Fruit fly (Drosophila melanogaster): ENCODE results near the gene Eip75B.

Eip75B gene

DNA sequence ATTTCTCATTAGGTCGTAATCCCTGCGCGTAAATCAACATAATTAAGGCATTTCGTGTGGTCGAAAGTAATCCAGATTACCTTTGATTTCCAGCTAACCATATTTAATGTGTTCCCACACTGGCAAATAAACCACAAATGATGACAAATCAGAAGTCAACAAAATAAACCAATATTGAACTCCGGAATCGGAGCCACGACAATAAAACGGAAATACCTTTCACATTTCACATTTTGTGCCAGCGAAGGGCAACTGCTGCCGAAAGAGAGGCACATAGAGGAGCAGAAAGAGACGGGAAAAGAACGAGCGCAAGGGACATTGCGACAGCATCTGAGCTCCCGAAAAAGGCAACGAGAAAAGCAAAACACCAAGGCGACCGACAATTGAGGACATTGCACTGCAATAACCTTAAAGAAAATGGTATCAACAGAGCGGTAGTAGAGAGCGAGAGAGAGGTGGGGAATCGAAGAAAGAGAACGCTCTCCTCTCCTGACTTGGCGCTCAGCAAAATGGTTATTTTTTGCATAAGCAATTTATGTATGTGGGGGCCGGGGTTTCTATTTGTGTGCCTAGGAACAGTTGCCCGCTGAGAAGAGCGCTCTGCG, 89.0 kb downstream of the Eip75B start:
- TF ChIP-seq Hr96 (GFP tag; optimal IDR thresholded peaks at IDR 0.05) (no peak), tj (GFP tag; optimal IDR thresholded peaks at IDR 0.05) (no peak), Clk (GFP tag; optimal IDR thresholded peaks at IDR 0.05) (no peak), CG14711 (tag; optimal IDR thresholded peaks at IDR 0.05) (no peak), CG11617 (GFP tag; optimal IDR thresholded peaks at IDR 0.05) (no peak), cnc (optimal IDR thresholded peaks at IDR 0.05) (no peak), cic (GFP tag; optimal IDR thresholded peaks at IDR 0.05) (no peak), CG12768 (GFP tag; optimal IDR thresholded peaks at IDR 0.05) (no peak), ovo (GFP tag; optimal IDR thresholded peaks at IDR 0.05) (no peak), CG5204 (GFP tag; optimal IDR thresholded peaks at IDR 0.05) (no peak), CG33017 (tag; optimal IDR thresholded peaks at IDR 0.05) (no peak), Crg-1 (GFP tag; optimal IDR thresholded peaks at IDR 0.05) (no peak), CG1620 (GFP tag; optimal IDR thresholded peaks at IDR 0.05) (no peak)

DNA sequence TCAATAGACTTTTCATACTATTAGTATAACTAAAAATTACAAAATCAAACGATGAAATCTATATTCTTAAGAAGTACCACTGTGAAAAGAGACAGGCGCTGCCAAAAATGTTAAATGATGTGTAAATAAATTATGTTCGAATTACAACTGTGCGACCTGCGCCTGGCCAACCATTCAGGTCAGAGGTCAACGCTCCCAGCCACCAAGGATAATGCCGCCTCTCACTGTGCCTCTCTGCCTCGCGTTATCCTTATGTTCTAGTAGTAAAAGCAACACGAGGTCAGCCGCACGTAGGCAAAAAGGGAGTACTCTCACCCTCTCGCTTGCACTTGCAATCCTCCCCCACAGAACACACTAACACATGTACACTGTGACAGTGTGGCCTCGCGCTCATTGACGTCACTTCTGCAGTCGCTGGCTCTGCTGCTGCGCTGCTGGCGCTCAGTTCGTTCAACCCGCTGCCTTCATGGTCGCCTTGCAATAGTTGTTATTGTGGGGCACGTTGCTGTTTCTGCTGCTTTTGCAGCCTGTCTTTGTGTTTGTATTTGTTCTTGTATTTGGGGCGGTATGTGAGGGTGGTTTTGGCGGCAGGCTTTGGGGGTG, 89.9 kb downstream of the Eip75B start:
- TF ChIP-seq tj (GFP tag; optimal IDR thresholded peaks at IDR 0.05), result no peak
- no peak for TF ChIP-seq Mnt (GFP tag; optimal IDR thresholded peaks at IDR 0.05)
- TF ChIP-seq ovo (GFP tag; optimal IDR thresholded peaks at IDR 0.05), result no peak
- no peak for TF ChIP-seq CG33017 (tag; optimal IDR thresholded peaks at IDR 0.05)
- TF ChIP-seq Hr96 (GFP tag; optimal IDR thresholded peaks at IDR 0.05), result no peak
- no peak for TF ChIP-seq CG11617 (GFP tag; optimal IDR thresholded peaks at IDR 0.05)
- no peak for TF ChIP-seq CG1620 (GFP tag; optimal IDR thresholded peaks at IDR 0.05)
- no peak for TF ChIP-seq kay (GFP tag; ENCODE audit: borderline replicate concordance)
- TF ChIP-seq cic (GFP tag; optimal IDR thresholded peaks at IDR 0.05), result no peak
- TF ChIP-seq Clk (GFP tag; optimal IDR thresholded peaks at IDR 0.05), result no peak
- TF ChIP-seq CG7045 (GFP tag; optimal IDR thresholded peaks at IDR 0.05), result no peak
- TF ChIP-seq CG7101 (tag; optimal IDR thresholded peaks at IDR 0.05), result no peak
- TF ChIP-seq pad (GFP tag; optimal IDR thresholded peaks at IDR 0.05), result no peak
- TF ChIP-seq CG14711 (tag; optimal IDR thresholded peaks at IDR 0.05), result no peak
- TF ChIP-seq bab1 (GFP tag; optimal IDR thresholded peaks at IDR 0.05), result no peak
- no peak for TF ChIP-seq toe (GFP tag; optimal IDR thresholded peaks at IDR 0.05)
- no peak for TF ChIP-seq CG12768 (GFP tag; optimal IDR thresholded peaks at IDR 0.05)
- TF ChIP-seq cnc (optimal IDR thresholded peaks at IDR 0.05), result no peak

DNA sequence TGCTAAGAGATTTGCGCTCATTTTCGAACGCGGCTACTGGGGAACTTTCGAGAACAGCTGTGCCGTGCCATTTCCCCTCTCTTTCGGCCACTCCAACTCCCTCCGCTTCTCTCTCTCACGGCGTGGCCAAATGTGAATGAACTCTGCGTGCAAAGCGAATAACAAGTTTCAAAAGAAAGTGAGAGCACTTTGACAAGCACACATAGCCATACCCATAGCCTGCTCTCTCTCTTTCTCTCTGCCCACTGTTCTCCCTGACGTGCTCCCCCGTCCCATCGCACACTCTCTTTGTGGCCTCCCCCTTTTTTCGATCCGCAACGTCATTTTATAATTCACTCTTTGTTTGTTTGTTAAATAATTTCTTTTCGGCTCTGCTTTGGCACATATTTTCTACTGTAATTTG, 91.5 kb downstream of the Eip75B start:
- peak; percentile 80 for TF ChIP-seq pad (GFP tag; optimal IDR thresholded peaks at IDR 0.05)
- no peak for TF ChIP-seq bab1 (GFP tag; optimal IDR thresholded peaks at IDR 0.05)

DNA sequence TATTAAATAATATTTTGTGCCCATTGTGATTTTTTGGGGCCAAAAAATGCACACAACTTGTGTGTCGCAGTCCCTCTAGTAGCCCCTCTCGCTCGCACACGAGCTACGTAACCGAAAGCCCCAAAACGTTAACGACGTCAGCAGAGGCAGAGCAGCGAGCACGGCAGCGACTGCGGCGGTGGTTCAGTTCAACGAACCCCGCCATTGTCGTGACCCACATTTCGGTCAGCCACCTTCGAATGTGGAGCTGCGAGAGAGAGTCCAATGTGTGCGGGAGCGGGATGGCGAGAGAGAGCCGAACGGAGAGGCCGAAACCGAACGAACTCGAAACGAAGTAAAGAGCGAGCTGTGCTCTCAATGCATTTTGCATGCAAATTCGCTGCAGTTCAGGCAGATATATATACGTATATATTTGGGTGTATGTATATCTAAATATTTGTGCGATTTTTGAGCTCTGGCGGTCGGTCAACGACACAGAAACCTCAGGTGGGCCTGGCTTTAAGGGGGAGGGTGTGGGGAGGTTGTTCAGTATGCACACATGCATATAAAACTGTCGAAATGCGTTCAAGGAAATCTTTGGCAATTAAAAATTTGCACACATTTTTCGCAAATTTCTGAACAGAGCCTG, 92.1 kb downstream of the Eip75B start:
- TF ChIP-seq CG1620 (GFP tag; optimal IDR thresholded peaks at IDR 0.05) (no peak), tj (GFP tag; optimal IDR thresholded peaks at IDR 0.05) (peak; percentile 21)

DNA sequence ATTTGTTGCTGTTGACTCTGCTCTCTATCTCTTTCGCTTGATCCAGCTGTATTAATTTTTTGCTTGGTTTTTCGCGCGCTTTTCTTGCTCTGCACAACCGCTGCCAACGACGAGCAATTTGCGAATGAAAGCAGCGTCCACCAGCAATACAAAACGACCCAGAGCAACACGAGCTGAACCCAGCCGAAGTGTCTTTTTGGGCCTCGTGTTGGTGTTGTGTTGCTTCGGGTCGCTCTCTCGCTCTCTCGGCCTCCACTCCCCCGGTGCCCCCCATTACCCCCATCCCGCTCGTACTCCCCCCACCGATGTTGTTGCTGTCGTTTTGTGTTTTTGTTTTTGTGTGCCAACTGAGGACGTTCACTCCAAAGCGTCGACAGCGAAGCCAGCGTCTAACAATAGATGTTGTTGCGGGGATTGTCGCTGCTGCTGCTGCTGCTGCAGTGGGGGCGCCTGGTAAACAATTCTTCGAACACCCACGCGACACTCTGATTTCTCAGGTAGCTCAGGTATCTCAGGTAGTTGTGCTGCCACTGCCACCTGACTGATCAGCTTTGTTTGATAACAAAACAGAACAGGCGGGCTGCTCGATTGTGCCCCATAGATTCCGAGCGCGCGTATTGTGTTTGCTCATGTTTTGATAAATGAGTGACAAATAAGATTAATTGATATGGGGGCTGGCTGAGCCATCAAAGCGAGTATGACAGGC, 93.3 kb downstream of the Eip75B start:
- TF ChIP-seq cic (GFP tag; optimal IDR thresholded peaks at IDR 0.05) (peak; percentile 27), Mnt (GFP tag; optimal IDR thresholded peaks at IDR 0.05) (no peak), Hr96 (GFP tag; optimal IDR thresholded peaks at IDR 0.05) (no peak), pad (GFP tag; optimal IDR thresholded peaks at IDR 0.05) (peak; percentile 42), CG12768 (GFP tag; optimal IDR thresholded peaks at IDR 0.05) (peak; percentile 70), CG7045 (GFP tag; optimal IDR thresholded peaks at IDR 0.05) (peak; percentile 45), kay (GFP tag; ENCODE audit: borderline replicate concordance) (no peak), bab1 (GFP tag; optimal IDR thresholded peaks at IDR 0.05) (peak; percentile 43), tj (GFP tag; optimal IDR thresholded peaks at IDR 0.05) (peak; percentile 72), Crg-1 (GFP tag; optimal IDR thresholded peaks at IDR 0.05) (no peak), CG7101 (tag; optimal IDR thresholded peaks at IDR 0.05) (peak; percentile 14)

DNA sequence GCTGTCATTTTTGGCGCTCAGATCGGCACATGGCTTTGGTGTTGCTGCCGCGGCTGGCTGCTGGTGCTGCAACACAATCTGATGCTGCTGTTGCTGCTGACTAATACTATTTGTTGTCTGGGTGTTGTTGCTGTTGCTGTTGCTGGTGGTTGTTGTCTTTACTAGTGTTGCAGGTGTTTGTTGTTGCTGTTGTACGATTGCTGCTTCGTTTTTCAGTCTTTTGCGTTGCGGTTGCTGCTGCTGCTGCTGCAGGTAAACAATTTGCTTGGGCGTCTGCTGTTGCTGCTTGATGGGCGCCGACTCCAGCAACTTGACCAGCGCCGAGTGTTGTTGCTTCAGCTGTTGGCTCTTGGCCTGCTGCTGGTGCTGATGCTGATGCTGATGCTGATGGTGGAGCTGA, 94.2 kb downstream of the Eip75B start:
- TF ChIP-seq toe (GFP tag; optimal IDR thresholded peaks at IDR 0.05), result no peak
- no peak for TF ChIP-seq Hr96 (GFP tag; optimal IDR thresholded peaks at IDR 0.05)
- TF ChIP-seq cic (GFP tag; optimal IDR thresholded peaks at IDR 0.05), result no peak
- TF ChIP-seq CG11617 (GFP tag; optimal IDR thresholded peaks at IDR 0.05), result no peak
- TF ChIP-seq tj (GFP tag; optimal IDR thresholded peaks at IDR 0.05), result no peak
- TF ChIP-seq cnc (optimal IDR thresholded peaks at IDR 0.05), result no peak
- TF ChIP-seq CG33017 (tag; optimal IDR thresholded peaks at IDR 0.05), result no peak
- no peak for TF ChIP-seq CG14711 (tag; optimal IDR thresholded peaks at IDR 0.05)
- no peak for TF ChIP-seq CG7045 (GFP tag; optimal IDR thresholded peaks at IDR 0.05)
- TF ChIP-seq pad (GFP tag; optimal IDR thresholded peaks at IDR 0.05), result no peak
- no peak for TF ChIP-seq ovo (GFP tag; optimal IDR thresholded peaks at IDR 0.05)
- TF ChIP-seq Clk (GFP tag; optimal IDR thresholded peaks at IDR 0.05), result no peak
- no peak for TF ChIP-seq bab1 (GFP tag; optimal IDR thresholded peaks at IDR 0.05)
- TF ChIP-seq kay (GFP tag; ENCODE audit: borderline replicate concordance), result no peak
- no peak for TF ChIP-seq CG7101 (tag; optimal IDR thresholded peaks at IDR 0.05)
- no peak for TF ChIP-seq CG1620 (GFP tag; optimal IDR thresholded peaks at IDR 0.05)
- no peak for TF ChIP-seq Crg-1 (GFP tag; optimal IDR thresholded peaks at IDR 0.05)
- TF ChIP-seq CG12768 (GFP tag; optimal IDR thresholded peaks at IDR 0.05), result no peak

All from whole organism, adult.